Worm (Caenorhabditis elegans) whole organism, L3 larva: ENCODE data around the gene T07F8.4.
A peak's percentile ranks its signal among the peaks of the same experiment; 100 is the strongest.

ENCODE experiments used
- R02D3.7 ChIP-seq: fragments of 150-350 bp; optimal IDR thresholded peaks from 2 replicates; lab custom pipeline; 2014; ENCODE audit warnings: missing biosample characterization, missing genetic modification characterization
- ZK546.5 ChIP-seq: sonication (generic microtip); optimal IDR thresholded peaks from 2 replicates; lab custom pipeline; 2017; ENCODE audit warnings: missing biosample characterization, missing genetic modification characterization
- aly-2 ChIP-seq: fragments of 150-350 bp; optimal IDR thresholded peaks from 2 replicates; lab custom pipeline; 2014; ENCODE audit warnings: missing biosample characterization, missing genetic modification characterization
- ama-1 ChIP-seq: fragments of 150-350 bp; optimal IDR thresholded peaks from 2 replicates; lab custom pipeline; 2018
- ceh-16 ChIP-seq: sonication (generic microtip); optimal IDR thresholded peaks from 2 replicates; lab custom pipeline; 2017; ENCODE audit warnings: missing biosample characterization, missing genetic modification characterization
- ceh-28 ChIP-seq: fragments of 150-350 bp; optimal IDR thresholded peaks from 2 replicates; lab custom pipeline; 2014; ENCODE audit warnings: missing biosample characterization, missing genetic modification reagents, missing genetic modification characterization
- ceh-82 ChIP-seq: fragments of 150-350 bp; optimal IDR thresholded peaks from 2 replicates; lab custom pipeline; 2014; ENCODE audit warnings: missing biosample characterization, missing genetic modification characterization
- ceh-9 ChIP-seq: sonication (generic microtip); optimal IDR thresholded peaks from 2 replicates; lab custom pipeline; 2018; ENCODE audit warnings: missing biosample characterization, missing genetic modification characterization
- daf-12 ChIP-seq: fragments of 150-350 bp; optimal IDR thresholded peaks from 2 replicates; lab custom pipeline; 2014; ENCODE audit warnings: missing biosample characterization, missing genetic modification reagents, missing genetic modification characterization
- egl-27 ChIP-seq: sonication (generic microtip); optimal IDR thresholded peaks from 4 replicates; lab custom pipeline; 2017; ENCODE audit warnings: missing biosample characterization, missing genetic modification reagents, missing genetic modification characterization
- egl-5 ChIP-seq: fragments of 150-350 bp; optimal IDR thresholded peaks from 2 replicates; lab custom pipeline; 2017; ENCODE audit warnings: missing biosample characterization, missing genetic modification reagents, missing genetic modification characterization, inconsistent platforms
- elt-1 ChIP-seq: fragments of 150-350 bp; optimal IDR thresholded peaks from 2 replicates; lab custom pipeline; 2014; ENCODE audit warnings: missing biosample characterization, missing genetic modification characterization
- elt-2 ChIP-seq: sonication (generic microtip); optimal IDR thresholded peaks from 2 replicates; lab custom pipeline; 2016; ENCODE audit warnings: missing genetic modification reagents, mild to moderate bottlenecking, missing genetic modification characterization, missing compliant biosample characterization
- elt-3 ChIP-seq, 3 experiments: fragments of 150-350 bp in 1 of 3; sonication (generic microtip) in 2 of 3; optimal IDR thresholded peaks; 2 replicates in 2 of 3; 4 replicates in 1 of 3; lab custom pipeline; 2014 to 2017; ENCODE audit warnings: missing biosample characterization in 3 of 3, missing genetic modification characterization in 3 of 3
- eor-1 ChIP-seq, 2 experiments: fragments of 150-350 bp; optimal IDR thresholded peaks; 2 replicates each; lab custom pipeline; 2014 to 2018; ENCODE audit warnings: missing biosample characterization in 2 of 2, missing genetic modification characterization in 2 of 2
- fkh-10 ChIP-seq: sonication (generic microtip); optimal IDR thresholded peaks from 2 replicates; lab custom pipeline; 2017; ENCODE audit warnings: missing biosample characterization, missing genetic modification reagents, missing genetic modification characterization
- fkh-2 ChIP-seq: fragments of 150-350 bp; optimal IDR thresholded peaks from 2 replicates; lab custom pipeline; 2014; ENCODE audit warnings: missing biosample characterization, missing genetic modification reagents, missing genetic modification characterization
- fos-1 ChIP-seq: fragments of 150-350 bp; optimal IDR thresholded peaks from 2 replicates; lab custom pipeline; 2014; ENCODE audit warnings: missing biosample characterization, missing genetic modification characterization
- hmg-11 ChIP-seq: sonication (generic microtip); optimal IDR thresholded peaks from 2 replicates; lab custom pipeline; 2016; ENCODE audit warnings: missing genetic modification characterization, missing compliant biosample characterization
- jun-1 ChIP-seq: fragments of 150-350 bp; optimal IDR thresholded peaks from 2 replicates; lab custom pipeline; 2014; ENCODE audit warnings: missing biosample characterization, missing genetic modification reagents, missing genetic modification characterization
- lin-15B ChIP-seq: fragments of 150-350 bp; optimal IDR thresholded peaks from 2 replicates; lab custom pipeline; 2014; ENCODE audit warnings: missing biosample characterization, missing genetic modification characterization
- lin-39 ChIP-seq: fragments of 150-350 bp; optimal IDR thresholded peaks from 2 replicates; lab custom pipeline; 2018; ENCODE audit warnings: missing biosample characterization, missing genetic modification reagents, missing genetic modification characterization
- lsy-12 ChIP-seq: sonication (generic microtip); optimal IDR thresholded peaks from 2 replicates; lab custom pipeline; 2016; ENCODE audit warnings: mild to moderate bottlenecking, missing genetic modification characterization, missing compliant biosample characterization
- mdl-1 ChIP-seq: fragments of 150-350 bp; optimal IDR thresholded peaks from 2 replicates; lab custom pipeline; 2014; ENCODE audit warnings: missing biosample characterization, missing genetic modification characterization
- mml-1 ChIP-seq: fragments of 150-350 bp; sonication (generic microtip); optimal IDR thresholded peaks from 3 replicates; lab custom pipeline; 2014; ENCODE audit warnings: missing biosample characterization, missing genetic modification characterization
- nfya-1 ChIP-seq: sonication (generic microtip); optimal IDR thresholded peaks from 2 replicates; lab custom pipeline; 2017; ENCODE audit warnings: missing genetic modification characterization, mild to moderate bottlenecking, missing compliant biosample characterization, antibody characterized with exemption, moderate library complexity; ENCODE audit not compliant: insufficient read depth
- nhr-11 ChIP-seq: fragments of 150-350 bp; optimal IDR thresholded peaks from 2 replicates; lab custom pipeline; 2014; ENCODE audit warnings: missing biosample characterization, missing genetic modification characterization
- nhr-12 ChIP-seq: fragments of 150-350 bp; optimal IDR thresholded peaks from 2 replicates; lab custom pipeline; 2014; ENCODE audit warnings: missing biosample characterization, missing genetic modification characterization
- nhr-23 ChIP-seq: fragments of 150-350 bp; optimal IDR thresholded peaks from 2 replicates; lab custom pipeline; 2014; ENCODE audit warnings: missing biosample characterization, missing genetic modification reagents, missing genetic modification characterization
- nhr-237 ChIP-seq: fragments of 150-350 bp; optimal IDR thresholded peaks from 2 replicates; lab custom pipeline; 2014; ENCODE audit warnings: missing biosample characterization, missing genetic modification characterization
- nhr-25 ChIP-seq: sonication (generic microtip); optimal IDR thresholded peaks from 2 replicates; lab custom pipeline; 2017; ENCODE audit warnings: missing biosample characterization, missing genetic modification characterization
- nhr-28 ChIP-seq: fragments of 150-350 bp; optimal IDR thresholded peaks from 2 replicates; lab custom pipeline; 2014; ENCODE audit warnings: missing biosample characterization, missing genetic modification characterization
- nhr-43 ChIP-seq: sonication (generic microtip); optimal IDR thresholded peaks from 2 replicates; lab custom pipeline; 2016; ENCODE audit warnings: mild to moderate bottlenecking, missing genetic modification characterization, missing compliant biosample characterization; ENCODE audit not compliant: poor library complexity, severe bottlenecking
- nhr-67 ChIP-seq: fragments of 150-350 bp; optimal IDR thresholded peaks from 2 replicates; lab custom pipeline; 2014; ENCODE audit warnings: missing biosample characterization, missing genetic modification characterization
- nhr-76 ChIP-seq: fragments of 150-350 bp; sonication (generic microtip); optimal IDR thresholded peaks from 5 replicates; lab custom pipeline; 2014; ENCODE audit warnings: missing biosample characterization, missing genetic modification characterization
- nhr-77 ChIP-seq: fragments of 150-350 bp; optimal IDR thresholded peaks from 2 replicates; lab custom pipeline; 2014; ENCODE audit warnings: missing biosample characterization, missing genetic modification characterization
- pha-4 ChIP-seq: fragments of 150-350 bp; optimal IDR thresholded peaks from 2 replicates; lab custom pipeline; 2014; ENCODE audit warnings: missing biosample characterization, missing genetic modification reagents, missing genetic modification characterization
- pqm-1 ChIP-seq: fragments of 150-350 bp; optimal IDR thresholded peaks from 2 replicates; lab custom pipeline; 2017; ENCODE audit warnings: missing biosample characterization, missing genetic modification characterization, inconsistent platforms
- sea-2 ChIP-seq: fragments of 150-350 bp; sonication (generic microtip); optimal IDR thresholded peaks from 4 replicates; lab custom pipeline; 2014; ENCODE audit warnings: missing biosample characterization, missing genetic modification reagents, missing genetic modification characterization
- skn-1 ChIP-seq: fragments of 150-350 bp; optimal IDR thresholded peaks from 2 replicates; lab custom pipeline; 2014; ENCODE audit warnings: missing biosample characterization, missing genetic modification characterization
- snpc-4 ChIP-seq: fragments of 150-350 bp; optimal IDR thresholded peaks from 2 replicates; lab custom pipeline; 2014; ENCODE audit warnings: missing biosample characterization, missing genetic modification characterization
- tbx-2 ChIP-seq: sonication (generic microtip); optimal IDR thresholded peaks from 2 replicates; lab custom pipeline; 2016; ENCODE audit warnings: mild to moderate bottlenecking, missing genetic modification characterization, missing compliant biosample characterization
- unc-39 ChIP-seq: sonication (generic microtip); optimal IDR thresholded peaks from 4 replicates; lab custom pipeline; 2017; ENCODE audit warnings: missing biosample characterization, missing genetic modification characterization
- unc-62 ChIP-seq: fragments of 150-350 bp; sonication (generic microtip); optimal IDR thresholded peaks from 4 replicates; lab custom pipeline; 2014; ENCODE audit warnings: missing biosample characterization, missing genetic modification reagents, missing genetic modification characterization
- zag-1 ChIP-seq: fragments of 150-350 bp; optimal IDR thresholded peaks from 2 replicates; lab custom pipeline; 2014; ENCODE audit warnings: missing biosample characterization, missing genetic modification characterization
- ztf-11 ChIP-seq: fragments of 150-350 bp; optimal IDR thresholded peaks from 2 replicates; lab custom pipeline; 2014; ENCODE audit warnings: missing biosample characterization, missing genetic modification characterization
- ztf-4 ChIP-seq: fragments of 150-350 bp; optimal IDR thresholded peaks from 2 replicates; lab custom pipeline; 2014; ENCODE audit warnings: missing biosample characterization, missing genetic modification characterization

T07F8.4 gene

ce11 chrII:7151969-7152631 is 20.3 kb upstream of the T07F8.4 start, which contains the start of gene fust-1:
TSS of gene fust-1 (plus strand) at chrII:7152581.
- TF ChIP-seq ztf-11 (tag; lab: Kevin White, UChicago) = no peak
- peak; percentile 91 for TF ChIP-seq snpc-4 (tag; lab: Kevin White, UChicago)
- TF ChIP-seq ceh-28 (tag; lab: Kevin White, UChicago) = peak; percentile 86
- TF ChIP-seq eor-1 (tag; optimal IDR thresholded peaks at IDR 0.05; lab: Kevin White, UChicago) = peak in 1 of 2 experiments; percentile 75
- TF ChIP-seq nhr-77 (tag; lab: Kevin White, UChicago) = peak; percentile 77
- TF ChIP-seq nhr-28 (tag; lab: Kevin White, UChicago) = no peak
- TF ChIP-seq nhr-12 = no peak
- peak; percentile 93 for TF ChIP-seq jun-1 (tag; lab: Kevin White, UChicago)
- no peak for TF ChIP-seq fos-1 (tag; lab: Kevin White, UChicago)
- no peak for TF ChIP-seq sea-2 (GFP tag; lab: Kevin White, UChicago)
- peak; percentile 41 for TF ChIP-seq mdl-1 (tag; lab: Kevin White, UChicago)
- no peak for TF ChIP-seq daf-12 (tag; lab: Kevin White, UChicago)
- peak; percentile 99 for TF ChIP-seq pha-4 (tag; lab: Kevin White, UChicago)
- TF ChIP-seq fkh-10 = peak; percentile 65
- peak; percentile 96 for TF ChIP-seq nhr-43
- peak; percentile 22 for TF ChIP-seq elt-1 (tag; lab: Kevin White, UChicago)
- TF ChIP-seq nfya-1 = peak; percentile 94
- TF ChIP-seq ZK546.5 (tag; lab: Kevin White, UChicago) = peak; percentile 59
- no peak for TF ChIP-seq nhr-67 (tag; lab: Kevin White, UChicago)
- TF ChIP-seq nhr-11 = peak; percentile 84
- peak; percentile 82 for TF ChIP-seq elt-2
- TF ChIP-seq ztf-4 = peak; percentile 79
- TF ChIP-seq egl-5 = peak; percentile 77
- peak; percentile 82 for TF ChIP-seq pqm-1 (tag; lab: Kevin White, UChicago)
- TF ChIP-seq mml-1 (tag; lab: Kevin White, UChicago) = no peak
- TF ChIP-seq ceh-16 (tag; lab: Kevin White, UChicago) = no peak
- TF ChIP-seq nhr-76 = no peak
- no peak for TF ChIP-seq unc-39 (tag; lab: Kevin White, UChicago)
- peak; percentile 94 for TF ChIP-seq tbx-2 (tag; lab: Kevin White, UChicago)
- no peak for TF ChIP-seq nhr-237
- TF ChIP-seq ceh-82 (tag; lab: Kevin White, UChicago) = peak; percentile 62
- TF ChIP-seq R02D3.7 = peak; percentile 86
- peak; percentile 87 for TF ChIP-seq lin-39 (tag; lab: Kevin White, UChicago)
- TF ChIP-seq aly-2 (tag; lab: Kevin White, UChicago) = peak; percentile 61
- TF ChIP-seq zag-1 = peak; percentile 74
- peak in 1 of 3 experiments; percentile 66 for TF ChIP-seq elt-3 (tag; optimal IDR thresholded peaks at IDR 0.05; lab: Kevin White, UChicago)
- peak; percentile 96 for TF ChIP-seq nhr-23 (tag; lab: Kevin White, UChicago)
- peak; percentile 91 for TF ChIP-seq lin-15B (tag; lab: Kevin White, UChicago)
- TF ChIP-seq ceh-9 (tag; lab: Kevin White, UChicago) = no peak
- TF ChIP-seq lsy-12 (tag; lab: Kevin White, UChicago) = peak; percentile 93
- TF ChIP-seq ama-1 = peak; percentile 54
- TF ChIP-seq skn-1 = peak; percentile 98
- peak; percentile 68 for TF ChIP-seq egl-27
- TF ChIP-seq nhr-25 (tag; lab: Kevin White, UChicago) = peak; percentile 96
- peak; percentile 95 for TF ChIP-seq hmg-11 (tag; lab: Kevin White, UChicago)
- TF ChIP-seq unc-62 (GFP tag; lab: Kevin White, UChicago) = peak; percentile 26
- TF ChIP-seq fkh-2 (tag; lab: Kevin White, UChicago) = no peak
